Fruit fly (Drosophila melanogaster): ENCODE results near the gene Hsp68.

Hsp68 gene

dm6 chr3R:24010637-24011214 lies 46.4 kb downstream of the Hsp68 start (continued):
- TF ChIP-seq CG14014 (GFP tag; IDR thresholded peaks at IDR 0.05) = peak; percentile 78
- TF ChIP-seq CG10209 (GFP tag; optimal IDR thresholded peaks at IDR 0.05) = peak; percentile 67
- TF ChIP-seq CG9437 (GFP tag; optimal IDR thresholded peaks at IDR 0.05) = peak; percentile 15
- peak; percentile 67 for TF ChIP-seq CG12391 (tag; optimal IDR thresholded peaks at IDR 0.05)
- TF ChIP-seq CG11085 (GFP tag; IDR thresholded peaks at IDR 0.05) = peak; percentile 28; the same call in 1 of the 2 replicates
- TF ChIP-seq CG7745 (tag; optimal IDR thresholded peaks at IDR 0.05) = no peak
- TF ChIP-seq toy (GFP tag; IDR thresholded peaks at IDR 0.05) = no peak
- peak; percentile 54 for TF ChIP-seq Oli (tag; optimal IDR thresholded peaks at IDR 0.05)
- peak; percentile 56 for TF ChIP-seq CG17829 (tag; optimal IDR thresholded peaks at IDR 0.05)
- no peak for TF ChIP-seq bigmax (GFP tag; optimal IDR thresholded peaks at IDR 0.05)
- no peak for TF ChIP-seq fru (optimal IDR thresholded peaks at IDR 0.05)
- peak; percentile 43 for TF ChIP-seq Ssrp (tag; optimal IDR thresholded peaks at IDR 0.05)
- TF ChIP-seq wdn (GFP tag; IDR thresholded peaks at IDR 0.05) = peak; percentile 52; the same call in 1 of the 2 replicates
- TF ChIP-seq BEAF-32 (GFP tag; optimal IDR thresholded peaks at IDR 0.05) = no peak
- peak; percentile 35; the same call in 1 of the 2 replicates for TF ChIP-seq ap (GFP tag; IDR thresholded peaks at IDR 0.05)
- no peak for TF ChIP-seq pros (GFP tag; optimal IDR thresholded peaks at IDR 0.05)
- TF ChIP-seq ash1 (GFP tag; optimal IDR thresholded peaks at IDR 0.05) = no peak
- peak; percentile 44; the same call in 1 of the 2 replicates for TF ChIP-seq ssp (GFP tag; IDR thresholded peaks at IDR 0.05)
- TF ChIP-seq CG15011 (GFP tag; optimal IDR thresholded peaks at IDR 0.05) = peak; percentile 25
- peak; percentile 22 for TF ChIP-seq CG10979 (tag; optimal IDR thresholded peaks at IDR 0.05)
- no peak for TF ChIP-seq CG4707 (GFP tag; optimal IDR thresholded peaks at IDR 0.05)
- TF ChIP-seq ems (GFP tag; optimal IDR thresholded peaks at IDR 0.05) = no peak
- no peak for TF ChIP-seq CG31388 (GFP tag; optimal IDR thresholded peaks at IDR 0.05)
- TF ChIP-seq oc (tag; optimal IDR thresholded peaks at IDR 0.05) = peak; percentile 38
- TF ChIP-seq CG13287 (GFP tag; IDR thresholded peaks at IDR 0.05; ENCODE audit: partially characterized antibody) = no peak
- peak; percentile 8 to 33 for TF ChIP-seq Pdp1 (GFP tag; optimal IDR thresholded peaks at IDR 0.05)
- 0 out of 2 replicates have a peak, but pooled peaks have one; percentile 30 for TF ChIP-seq CG17328 (GFP tag; IDR thresholded peaks at IDR 0.05)
- no peak for TF ChIP-seq CG8281 (tag; optimal IDR thresholded peaks at IDR 0.05)
- no peak for TF ChIP-seq emc (GFP tag; optimal IDR thresholded peaks at IDR 0.05)
- TF ChIP-seq CG3838 (GFP tag; optimal IDR thresholded peaks at IDR 0.05) = no peak
- no peak for TF ChIP-seq btn (GFP tag; optimal IDR thresholded peaks at IDR 0.05)
- TF ChIP-seq ind (GFP tag; optimal IDR thresholded peaks at IDR 0.05) = peak; percentile 28
- TF ChIP-seq fu2 (GFP tag; optimal IDR thresholded peaks at IDR 0.05) = no peak
- TF ChIP-seq CG6175 (GFP tag; IDR thresholded peaks at IDR 0.05) = no peak; the same call in 2 of the 3 replicates
- TF ChIP-seq CG3407 (GFP tag; optimal IDR thresholded peaks at IDR 0.05) = peak; percentile 35
- peak; percentile 60 for TF ChIP-seq CG32772 (GFP tag; IDR thresholded peaks at IDR 0.05)
- TF ChIP-seq CG15514 (GFP tag; optimal IDR thresholded peaks at IDR 0.05) = peak; percentile 56
- TF ChIP-seq CG11696 (GFP tag; IDR thresholded peaks at IDR 0.05) = 0 out of 2 replicates have a peak, but pooled peaks have one; percentile 24
- TF ChIP-seq CG11398 (GFP tag; optimal IDR thresholded peaks at IDR 0.05) = no peak
- no peak for TF ChIP-seq zen2 (GFP tag; IDR thresholded peaks at IDR 0.05; ENCODE audit: partially characterized antibody)
- TF ChIP-seq nerfin-1 (tag; optimal IDR thresholded peaks at IDR 0.05) = peak; percentile 26
- no peak for TF ChIP-seq aop (GFP tag; IDR thresholded peaks at IDR 0.05)
- TF ChIP-seq nmo (GFP tag; optimal IDR thresholded peaks at IDR 0.05) = peak; percentile 65
- TF ChIP-seq lola (GFP tag; optimal IDR thresholded peaks at IDR 0.05) = no peak
- TF ChIP-seq CG31224 (GFP tag; IDR thresholded peaks at IDR 0.05) = peak; percentile 51; the same call in 1 of the 2 replicates
- TF ChIP-seq CG4282 (GFP tag; optimal IDR thresholded peaks at IDR 0.05) = no peak
- no peak for TF ChIP-seq CG34376 (GFP tag; optimal IDR thresholded peaks at IDR 0.05)
- peak; percentile 44 for TF ChIP-seq Adf1 (GFP tag; IDR thresholded peaks at IDR 0.05)
- no peak for TF ChIP-seq ham (GFP tag; IDR thresholded peaks at IDR 0.05)
- no peak for TF ChIP-seq schlank (tag; optimal IDR thresholded peaks at IDR 0.05)

Measured in whole organism, embryonic.